Fruit fly (Drosophila melanogaster) whole organism, embryonic: ENCODE results near the gene msps.
A peak's percentile ranks its signal among the peaks of the same experiment; 100 is the strongest.

Source experiments
- B-H1 ChIP-seq: fragments of 200-800 bp; sonication (Bioruptor generic); IDR thresholded peaks from 3 replicates; pipeline ENCODE4 v1.3.6; 2022; ENCODE audit warnings: missing biosample characterization, missing genetic modification characterization
- B-H2 ChIP-seq: fragments of 200-800 bp; sonication (Bioruptor generic); optimal IDR thresholded peaks from 2 replicates; lab custom pipeline; 2018; ENCODE audit warnings: missing biosample characterization, mild to moderate bottlenecking, missing genetic modification characterization
- Bgb ChIP-seq: fragments of 200-800 bp; sonication (Bioruptor generic); IDR thresholded peaks from 2 replicates; pipeline ENCODE4 v1.3.6; 2022; ENCODE audit warnings: missing biosample characterization, missing genetic modification characterization; ENCODE audit not compliant: partially characterized antibody
- CG10321 ChIP-seq: fragments of 200-800 bp; sonication (Bioruptor generic); IDR thresholded peaks from 2 replicates; pipeline ENCODE4 v1.3.6; 2022; ENCODE audit warnings: missing biosample characterization, missing genetic modification characterization
- CG13287 ChIP-seq: fragments of 200-800 bp; sonication (Bioruptor generic); IDR thresholded peaks from 2 replicates; pipeline ENCODE4 v1.3.6; 2022; ENCODE audit warnings: missing biosample characterization, missing genetic modification characterization; ENCODE audit not compliant: partially characterized antibody
- CG14860 ChIP-seq: fragments of 200-800 bp; sonication (Bioruptor generic); IDR thresholded peaks from 3 replicates; pipeline ENCODE4 v1.3.6; 2022; ENCODE audit warnings: missing biosample characterization, missing genetic modification characterization; ENCODE audit not compliant: partially characterized antibody
- CG14965 ChIP-seq: fragments of 200-800 bp; sonication (Bioruptor generic); optimal IDR thresholded peaks from 2 replicates; lab custom pipeline; 2016; ENCODE audit warnings: missing biosample characterization, missing genetic modification characterization, borderline replicate concordance
- CG15011 ChIP-seq: fragments of 200-800 bp; sonication (Bioruptor generic); optimal IDR thresholded peaks from 3 replicates; lab custom pipeline; 2018; ENCODE audit warnings: missing biosample characterization, mild to moderate bottlenecking, missing genetic modification characterization
- CG15696 ChIP-seq: fragments of 200-800 bp; sonication (Bioruptor generic); optimal IDR thresholded peaks from 2 replicates; lab custom pipeline; 2019; ENCODE audit warnings: missing biosample characterization, mild to moderate bottlenecking, missing genetic modification characterization, moderate library complexity
- CG17186 ChIP-seq: fragments of 200-800 bp; sonication (Bioruptor generic); optimal IDR thresholded peaks from 3 replicates; lab custom pipeline; 2017; ENCODE audit warnings: missing biosample characterization, missing genetic modification reagents, missing genetic modification characterization
- CG17802 ChIP-seq: fragments of 200-800 bp; sonication (Bioruptor generic); optimal IDR thresholded peaks from 2 replicates; lab custom pipeline; 2018; ENCODE audit warnings: missing biosample characterization, mild to moderate bottlenecking, missing genetic modification characterization, moderate library complexity
- CG2875 ChIP-seq: fragments of 200-800 bp; sonication (Bioruptor generic); optimal IDR thresholded peaks from 2 replicates; lab custom pipeline; 2017; ENCODE audit warnings: missing biosample characterization, mild to moderate bottlenecking, missing genetic modification characterization, missing genetic modification reagents
- CG31224 ChIP-seq: fragments of 200-800 bp; sonication (Bioruptor generic); IDR thresholded peaks from 2 replicates; pipeline ENCODE4 v1.3.6; 2022; ENCODE audit warnings: missing biosample characterization, missing genetic modification characterization
- CG31365 ChIP-seq: fragments of 200-800 bp; sonication (Bioruptor generic); optimal IDR thresholded peaks from 2 replicates; lab custom pipeline; 2018; ENCODE audit warnings: missing biosample characterization, mild to moderate bottlenecking, missing genetic modification characterization
- CG31388 ChIP-seq: fragments of 200-800 bp; sonication (Bioruptor generic); optimal IDR thresholded peaks from 2 replicates; lab custom pipeline; 2016; ENCODE audit warnings: missing biosample characterization, missing genetic modification characterization
- CG3163 ChIP-seq: fragments of 200-800 bp; sonication (Bioruptor generic); optimal IDR thresholded peaks from 3 replicates; lab custom pipeline; 2016; ENCODE audit warnings: missing biosample characterization, missing genetic modification characterization
- CG33557 ChIP-seq: fragments of 200-800 bp; sonication (Bioruptor generic); optimal IDR thresholded peaks from 2 replicates; lab custom pipeline; 2019; ENCODE audit warnings: missing biosample characterization, mild to moderate bottlenecking, missing genetic modification characterization, moderate library complexity
- CG3847 ChIP-seq: fragments of 200-800 bp; sonication (Bioruptor generic); IDR thresholded peaks from 2 replicates; pipeline ENCODE4 v1.3.6; 2022; ENCODE audit warnings: missing biosample characterization, missing genetic modification characterization
- CG4360 ChIP-seq: fragments of 200-800 bp; sonication (Bioruptor generic); IDR thresholded peaks from 2 replicates; pipeline ENCODE4 v1.3.6; 2022; ENCODE audit warnings: missing biosample characterization, missing genetic modification characterization
- CG5245 ChIP-seq: fragments of 200-800 bp; sonication (Bioruptor generic); optimal IDR thresholded peaks from 3 replicates; lab custom pipeline; 2016; ENCODE audit warnings: missing biosample characterization, missing genetic modification characterization
- CG6272 ChIP-seq: fragments of 200-800 bp; sonication (Bioruptor generic); IDR thresholded peaks from 2 replicates; pipeline ENCODE4 v1.3.6; 2022; ENCODE audit warnings: missing biosample characterization, missing genetic modification characterization
- CG6654 ChIP-seq: fragments of 200-800 bp; sonication (Bioruptor generic); optimal IDR thresholded peaks from 2 replicates; lab custom pipeline; 2017; ENCODE audit warnings: missing biosample characterization, mild to moderate bottlenecking, missing genetic modification characterization
- CG6689 ChIP-seq: fragments of 200-800 bp; sonication (Bioruptor generic); IDR thresholded peaks from 2 replicates; pipeline ENCODE4 v1.3.6; 2022; ENCODE audit warnings: missing biosample characterization, missing genetic modification characterization
- CG6791 ChIP-seq: fragments of 200-800 bp; sonication (Bioruptor generic); IDR thresholded peaks from 3 replicates; pipeline ENCODE4 v1.3.6; 2022; ENCODE audit warnings: missing biosample characterization, missing genetic modification characterization; ENCODE audit not compliant: partially characterized antibody
- CG8944 ChIP-seq: fragments of 200-800 bp; sonication (Bioruptor generic); optimal IDR thresholded peaks from 3 replicates; lab custom pipeline; 2016; ENCODE audit warnings: missing biosample characterization, missing genetic modification characterization
- D19A ChIP-seq: fragments of 200-800 bp; optimal IDR thresholded peaks from 3 replicates; lab custom pipeline; 2019; ENCODE audit warnings: missing biosample characterization, mild to moderate bottlenecking, missing genetic modification characterization, moderate library complexity
- Dbx ChIP-seq: fragments of 200-800 bp; sonication (Bioruptor generic); IDR thresholded peaks from 3 replicates; pipeline ENCODE4 v1.3.6; 2022; ENCODE audit warnings: missing biosample characterization, missing genetic modification characterization
- Dek ChIP-seq: fragments of 200-800 bp; sonication (Bioruptor generic); optimal IDR thresholded peaks from 3 replicates; lab custom pipeline; 2019; ENCODE audit warnings: missing biosample characterization, mild to moderate bottlenecking, missing genetic modification characterization, moderate library complexity
- Doc2 ChIP-seq: fragments of 200-800 bp; sonication (Bioruptor generic); IDR thresholded peaks from 2 replicates; pipeline ENCODE4 v1.3.6; 2022; ENCODE audit warnings: missing biosample characterization, missing genetic modification characterization
- Lim3 ChIP-seq: fragments of 200-800 bp; sonication (Bioruptor generic); IDR thresholded peaks from 2 replicates; pipeline ENCODE4 v1.3.6; 2022; ENCODE audit warnings: missing biosample characterization, missing genetic modification characterization
- Nf-YB ChIP-seq: fragments of 200-800 bp; sonication (Bioruptor generic); optimal IDR thresholded peaks from 3 replicates; lab custom pipeline; 2019; ENCODE audit warnings: missing biosample characterization, mild to moderate bottlenecking, missing genetic modification characterization, moderate library complexity
- Sry-β ChIP-seq: fragments of 200-800 bp; sonication (Bioruptor generic); optimal IDR thresholded peaks from 2 replicates; lab custom pipeline; 2018; ENCODE audit warnings: missing biosample characterization, mild to moderate bottlenecking, missing genetic modification characterization, moderate library complexity
- Vsx1 ChIP-seq: fragments of 200-800 bp; sonication (Bioruptor generic); optimal IDR thresholded peaks from 2 replicates; lab custom pipeline; 2017; ENCODE audit warnings: missing biosample characterization, mild to moderate bottlenecking, missing genetic modification characterization, missing genetic modification reagents
- ase ChIP-seq: fragments of 200-800 bp; sonication (Bioruptor generic); IDR thresholded peaks from 3 replicates; pipeline ENCODE4 v1.3.6; 2022; ENCODE audit warnings: missing biosample characterization, missing genetic modification characterization
- cad ChIP-seq: fragments of >200 bp; optimal IDR thresholded peaks from 2 replicates; lab custom pipeline; 2017; ENCODE audit warnings: missing biosample characterization, missing genetic modification characterization
- dan ChIP-seq: fragments of 200-800 bp; sonication (Bioruptor generic); IDR thresholded peaks from 2 replicates; pipeline ENCODE4 v1.3.6; 2022; ENCODE audit warnings: missing biosample characterization, missing genetic modification characterization
- danr ChIP-seq: fragments of 200-800 bp; sonication (Bioruptor generic); IDR thresholded peaks from 2 replicates; pipeline ENCODE4 v1.3.6; 2022; ENCODE audit warnings: missing biosample characterization, missing genetic modification characterization
- gem ChIP-seq: fragments of 200-800 bp; sonication (Bioruptor generic); optimal IDR thresholded peaks from 2 replicates; lab custom pipeline; 2019; ENCODE audit warnings: missing biosample characterization, mild to moderate bottlenecking, missing genetic modification characterization, moderate library complexity
- hb ChIP-seq: fragments of 200-800 bp; sonication (Bioruptor generic); IDR thresholded peaks from 3 replicates; pipeline ENCODE4 v1.3.6; 2022; ENCODE audit warnings: missing biosample characterization, missing genetic modification characterization; ENCODE audit not compliant: partially characterized antibody
- ken ChIP-seq: fragments of 200-800 bp; sonication (Bioruptor generic); IDR thresholded peaks from 3 replicates; pipeline ENCODE4 v1.3.6; 2022; ENCODE audit warnings: missing biosample characterization, missing genetic modification characterization
- kni ChIP-seq: fragments of 200-800 bp; sonication (Bioruptor generic); optimal IDR thresholded peaks from 3 replicates; lab custom pipeline; 2017; ENCODE audit warnings: mild to moderate bottlenecking, missing biosample characterization, missing genetic modification reagents, missing genetic modification characterization
- sd ChIP-seq: fragments of 200-800 bp; sonication (Bioruptor generic); optimal IDR thresholded peaks from 3 replicates; lab custom pipeline; 2018; ENCODE audit warnings: missing biosample characterization, mild to moderate bottlenecking, missing genetic modification characterization, moderate library complexity
- slbo ChIP-seq: fragments of 200-800 bp; sonication (Bioruptor generic); IDR thresholded peaks from 2 replicates; pipeline ENCODE4 v1.3.6; 2022; ENCODE audit warnings: missing biosample characterization, missing genetic modification characterization
- slou ChIP-seq: fragments of 200-800 bp; sonication (Bioruptor generic); optimal IDR thresholded peaks from 3 replicates; lab custom pipeline; 2016; ENCODE audit warnings: missing biosample characterization, missing genetic modification characterization
- tin ChIP-seq: fragments of 200-800 bp; sonication (Bioruptor generic); optimal IDR thresholded peaks from 3 replicates; lab custom pipeline; 2016; ENCODE audit warnings: missing biosample characterization, missing genetic modification characterization
- tll ChIP-seq, 2 experiments: fragments of 200-800 bp in 1 of 2; fragments of >200 bp in 1 of 2; sonication (Bioruptor generic) in 1 of 2; optimal IDR thresholded peaks; 2 replicates each; lab custom pipeline; 2017 to 2019; ENCODE audit warnings: missing biosample characterization in 2 of 2, missing genetic modification characterization in 2 of 2, mild to moderate bottlenecking in 1 of 2, moderate library complexity in 1 of 2

msps gene

dm6 chr3R:16091910-16092627 is 41.5 kb downstream of the msps start (continued):
- no peak for TF ChIP-seq CG13287
- TF ChIP-seq kni (GFP tag; lab: Kevin White, UChicago) = peak; percentile 90
- no peak for TF ChIP-seq B-H2
- no peak for TF ChIP-seq ase

dm6 chr3R:16094011-16094729 is 43.6 kb downstream of the msps start:
- TF ChIP-seq slbo (GFP tag; lab: Robert Waterston, UW) (0 out of 2 replicates have a peak, but pooled peaks have one; percentile 14), CG3847 (GFP tag; lab: Robert Waterston, UW) (no peak), CG8944 (peak; percentile 27), CG5245 (GFP tag; lab: Kevin White, UChicago) (peak; percentile 58), CG2875 (GFP tag; lab: Kevin White, UChicago) (peak; percentile 80), Nf-YB (GFP tag; lab: Kevin White, UChicago) (peak; percentile 67), Lim3 (GFP tag; lab: Robert Waterston, UW) (no peak), Dek (tag; lab: Kevin White, UChicago) (peak; percentile 54), sd (tag; lab: Kevin White, UChicago) (no peak), Sry-β (peak; percentile 40), ken (GFP tag; lab: Robert Waterston, UW) (no peak), Doc2 (GFP tag; lab: Robert Waterston, UW) (no peak), tin (GFP tag; lab: Kevin White, UChicago) (peak; percentile 77), CG3163 (GFP tag; lab: Kevin White, UChicago) (no peak), CG15011 (peak; percentile 57), CG31365 (no peak), CG31388 (GFP tag; lab: Kevin White, UChicago) (no peak), slou (GFP tag; lab: Kevin White, UChicago) (no peak), CG6272 (GFP tag; lab: Robert Waterston, UW) (no peak), CG31224 (GFP tag; lab: Robert Waterston, UW) (no peak), B-H1 (no peak; the same call in 1 of the 3 replicates), CG6791 (GFP tag; lab: Robert Waterston, UW) (no peak), CG6689 (GFP tag; lab: Robert Waterston, UW) (peak; percentile 83), D19A (peak; percentile 85), CG17186 (GFP tag; lab: Kevin White, UChicago) (peak; percentile 11), dan (no peak), Vsx1 (GFP tag; lab: Kevin White, UChicago) (peak; percentile 75), cad (GFP tag; lab: Kevin White, UChicago) (no peak), Bgb (GFP tag; lab: Robert Waterston, UW) (no peak; the same call in 1 of the 2 replicates), danr (GFP tag; lab: Robert Waterston, UW) (no peak), CG10321 (GFP tag; lab: Robert Waterston, UW) (no peak), CG14965 (GFP tag; lab: Kevin White, UChicago) (no peak), CG4360 (GFP tag; lab: Robert Waterston, UW) (peak; percentile 82), gem (tag; lab: Kevin White, UChicago) (peak; percentile 92), CG33557 (peak; percentile 74), CG15696 (tag; lab: Kevin White, UChicago) (peak; percentile 58), CG14860 (GFP tag; lab: Robert Waterston, UW) (no peak), CG17802 (no peak), Dbx (GFP tag; lab: Robert Waterston, UW) (no peak), B-H2 (no peak), hb (GFP tag; lab: Robert Waterston, UW) (no peak), CG6654 (peak; percentile 68), tll (GFP tag; optimal IDR thresholded peaks at IDR 0.05; lab: Kevin White, UChicago) (no peak)
